Worm (Caenorhabditis elegans) whole organism, L1 larva: ENCODE results near the gene F58H1.7.
A peak's percentile ranks its signal among the peaks of the same experiment; 100 is the strongest.

Experiments
- fkh-10 ChIP-seq: sonication (generic microtip); optimal IDR thresholded peaks from 2 replicates; lab custom pipeline; 2017; ENCODE audit warnings: missing biosample characterization, missing genetic modification reagents, missing genetic modification characterization
- fkh-4 ChIP-seq: sonication (generic microtip); optimal IDR thresholded peaks from 2 replicates; lab custom pipeline; 2016; ENCODE audit warnings: missing compliant biosample characterization, missing genetic modification characterization, borderline replicate concordance
- mdl-1 ChIP-seq, 2 experiments: fragments of 150-350 bp; optimal IDR thresholded peaks; 2 replicates each; lab custom pipeline; 2014 to 2017; ENCODE audit warnings: missing biosample characterization in 2 of 2, missing genetic modification characterization in 2 of 2, inconsistent platforms in 1 of 2
- mep-1 ChIP-seq: fragments of 150-350 bp; optimal IDR thresholded peaks from 2 replicates; lab custom pipeline; 2014; ENCODE audit warnings: missing biosample characterization, missing genetic modification characterization
- nhr-28 ChIP-seq: fragments of 150-350 bp; optimal IDR thresholded peaks from 2 replicates; lab custom pipeline; 2014; ENCODE audit warnings: missing biosample characterization, missing genetic modification characterization
- pqm-1 ChIP-seq: sonication (generic microtip); optimal IDR thresholded peaks from 3 replicates; lab custom pipeline; 2017; ENCODE audit warnings: missing biosample characterization, missing genetic modification characterization
- unc-86 ChIP-seq: sonication (generic microtip); optimal IDR thresholded peaks from 2 replicates; lab custom pipeline; 2016; ENCODE audit warnings: missing genetic modification characterization, missing compliant biosample characterization
- unc-98 ChIP-seq: fragments of 200-800 bp; sonication (Bioruptor generic); IDR thresholded peaks from 2 replicates; pipeline ENCODE4 v1.3.6; 2022; ENCODE audit warnings: missing genetic modification characterization, missing compliant biosample characterization

DNA sequence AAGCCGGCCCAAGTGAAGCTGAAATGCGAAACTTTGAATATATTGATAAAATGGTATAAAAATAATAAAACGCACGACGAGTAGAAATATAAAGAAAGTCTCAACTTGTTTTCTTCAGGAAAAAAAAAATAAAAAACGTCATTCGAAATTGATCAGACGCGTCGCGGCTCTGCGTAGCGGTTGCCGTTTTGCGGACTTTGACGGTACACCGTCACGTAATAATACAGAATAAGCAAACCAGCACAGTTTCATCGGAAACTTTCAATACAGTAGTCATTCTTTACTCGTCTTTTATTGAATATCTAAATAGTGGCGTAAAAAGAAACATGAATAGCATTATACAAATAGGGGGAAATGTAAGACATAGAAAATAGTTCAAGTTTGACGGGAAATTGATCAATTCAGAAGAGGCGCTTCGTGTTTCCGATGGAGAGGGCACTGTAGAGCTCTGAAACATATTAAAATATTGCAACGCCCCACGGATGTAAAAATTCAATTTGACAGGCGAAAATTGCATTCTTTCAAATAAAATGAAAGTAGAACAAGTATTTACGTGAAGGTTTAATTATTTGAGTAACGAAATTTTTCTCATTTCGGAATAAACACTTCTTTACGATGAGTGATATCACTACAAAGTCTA lies 29.2 kb upstream of the F58H1.7 start, which contains the start of the genes cyl-1 and C52E4.7:
- TF ChIP-seq unc-98 (GFP tag; lab: Robert Waterston, UW) (no peak), fkh-4 (tag; lab: Kevin White, UChicago) (no peak), unc-86 (tag; lab: Kevin White, UChicago) (no peak), mdl-1 (tag; optimal IDR thresholded peaks at IDR 0.05; lab: Kevin White, UChicago) (peak in 1 of 2 experiments; percentile 48), fkh-10 (GFP tag; lab: Kevin White, UChicago) (no peak), pqm-1 (tag; lab: Kevin White, UChicago) (no peak), mep-1 (tag; lab: Kevin White, UChicago) (peak; percentile 80), nhr-28 (tag; lab: Kevin White, UChicago) (no peak)
